Worm (Caenorhabditis elegans) whole organism, L3 larva: ENCODE results near the gene F47C12.7.

ENCODE experiments used
- aly-2 ChIP-seq: fragments of 150-350 bp; optimal IDR thresholded peaks from 2 replicates; lab custom pipeline; 2014; ENCODE audit warnings: missing biosample characterization, missing genetic modification characterization
- egl-27 ChIP-seq: sonication (generic microtip); optimal IDR thresholded peaks from 4 replicates; lab custom pipeline; 2017; ENCODE audit warnings: missing biosample characterization, missing genetic modification reagents, missing genetic modification characterization
- elt-2 ChIP-seq: sonication (generic microtip); optimal IDR thresholded peaks from 2 replicates; lab custom pipeline; 2016; ENCODE audit warnings: missing genetic modification reagents, mild to moderate bottlenecking, missing genetic modification characterization, missing compliant biosample characterization
- fkh-2 ChIP-seq: fragments of 150-350 bp; optimal IDR thresholded peaks from 2 replicates; lab custom pipeline; 2014; ENCODE audit warnings: missing biosample characterization, missing genetic modification reagents, missing genetic modification characterization
- jun-1 ChIP-seq: fragments of 150-350 bp; optimal IDR thresholded peaks from 2 replicates; lab custom pipeline; 2014; ENCODE audit warnings: missing biosample characterization, missing genetic modification reagents, missing genetic modification characterization
- lin-15B ChIP-seq: fragments of 150-350 bp; optimal IDR thresholded peaks from 2 replicates; lab custom pipeline; 2014; ENCODE audit warnings: missing biosample characterization, missing genetic modification characterization
- nfya-1 ChIP-seq: sonication (generic microtip); optimal IDR thresholded peaks from 2 replicates; lab custom pipeline; 2017; ENCODE audit warnings: missing genetic modification characterization, mild to moderate bottlenecking, missing compliant biosample characterization, antibody characterized with exemption, moderate library complexity; ENCODE audit not compliant: insufficient read depth
- nhr-28 ChIP-seq: fragments of 150-350 bp; optimal IDR thresholded peaks from 2 replicates; lab custom pipeline; 2014; ENCODE audit warnings: missing biosample characterization, missing genetic modification characterization
- pha-4 ChIP-seq: fragments of 150-350 bp; optimal IDR thresholded peaks from 2 replicates; lab custom pipeline; 2014; ENCODE audit warnings: missing biosample characterization, missing genetic modification reagents, missing genetic modification characterization
- unc-62 ChIP-seq: fragments of 150-350 bp; sonication (generic microtip); optimal IDR thresholded peaks from 4 replicates; lab custom pipeline; 2014; ENCODE audit warnings: missing biosample characterization, missing genetic modification reagents, missing genetic modification characterization

- no peak for TF ChIP-seq nfya-1 (tag; lab: Kevin White, UChicago)
- TF ChIP-seq nhr-28: no peak
- no peak for TF ChIP-seq fkh-2
- TF ChIP-seq aly-2: no peak
- TF ChIP-seq egl-27: no peak
- no peak for TF ChIP-seq jun-1 (tag; lab: Kevin White, UChicago)
- no peak for TF ChIP-seq unc-62 (GFP tag; lab: Kevin White, UChicago)
- no peak for TF ChIP-seq pha-4 (tag; lab: Kevin White, UChicago)
- TF ChIP-seq lin-15B (tag; lab: Kevin White, UChicago): no peak
- TF ChIP-seq elt-2: no peak
These were observed 39.2 kb downstream of the F47C12.7 start, which contains the start of gene clec-73 for ce11 chrIV:3956095-3956494.
